Worm (Caenorhabditis elegans): ENCODE data around the gene F54C4.4.

DNA sequence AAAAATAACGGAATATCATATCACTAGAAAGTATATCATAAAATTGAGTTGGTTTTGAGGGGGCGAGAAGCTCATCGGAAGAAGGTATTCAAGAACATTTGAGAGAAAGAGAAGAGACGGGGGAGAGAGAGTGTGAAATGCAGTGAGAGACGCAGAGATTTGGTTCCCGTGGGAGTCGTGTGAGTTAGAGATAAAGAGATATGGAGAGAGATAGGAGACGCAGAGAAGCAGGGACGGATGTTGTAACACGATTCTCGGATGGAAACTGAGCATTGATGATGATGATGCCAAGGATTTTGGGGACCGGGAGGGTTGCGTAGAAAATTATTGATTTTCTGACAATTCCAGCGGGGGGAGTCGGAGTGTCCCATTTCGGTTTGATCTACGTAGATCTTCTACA is 9.0 kb upstream of the F54C4.4 start:
- TF ChIP-seq sea-1 (GFP tag; conservative IDR thresholded peaks at IDR 0.05), result no peak
- no peak for TF ChIP-seq ets-7 (tag; optimal IDR thresholded peaks at IDR 0.05)
- TF ChIP-seq ama-1 (optimal IDR thresholded peaks at IDR 0.05), result no peak
